Worm (Caenorhabditis elegans) whole organism, late embryonic: Measurements from ENCODE around the gene txt-17.

Experiments used
- C08G9.2 ChIP-seq: sonication (generic microtip); optimal IDR thresholded peaks from 2 replicates; lab custom pipeline; 2016; ENCODE audit warnings: mild to moderate bottlenecking, missing genetic modification characterization, moderate library complexity, missing compliant biosample characterization
- ahr-1 ChIP-seq: sonication (generic microtip); optimal IDR thresholded peaks from 2 replicates; lab custom pipeline; 2016; ENCODE audit warnings: missing genetic modification characterization, missing compliant biosample characterization
- ceh-6 ChIP-seq: fragments of 200-800 bp; sonication (Bioruptor generic); optimal IDR thresholded peaks from 2 replicates; lab custom pipeline; 2018; ENCODE audit warnings: mild to moderate bottlenecking, missing genetic modification characterization, missing compliant biosample characterization
- dve-1 ChIP-seq: sonication (generic microtip); optimal IDR thresholded peaks from 2 replicates; lab custom pipeline; 2017; ENCODE audit warnings: antibody characterized with exemption, mild to moderate bottlenecking, missing genetic modification characterization, missing compliant biosample characterization
- fkh-10 ChIP-seq: fragments of 150-350 bp; optimal IDR thresholded peaks from 2 replicates; lab custom pipeline; 2014; ENCODE audit warnings: missing biosample characterization, missing genetic modification reagents, missing genetic modification characterization
- hlh-8 ChIP-seq: sonication (generic microtip); optimal IDR thresholded peaks from 2 replicates; lab custom pipeline; 2016; ENCODE audit warnings: missing genotype, missing genetic modification characterization, missing compliant biosample characterization
- nhr-11 ChIP-seq: fragments of 150-350 bp; optimal IDR thresholded peaks from 2 replicates; lab custom pipeline; 2014; ENCODE audit warnings: missing biosample characterization, missing genetic modification characterization
- unc-86 ChIP-seq: sonication (generic microtip); optimal IDR thresholded peaks from 2 replicates; lab custom pipeline; 2016; ENCODE audit warnings: missing genetic modification characterization, missing compliant biosample characterization
- zip-5 ChIP-seq: sonication (generic microtip); optimal IDR thresholded peaks from 2 replicates; lab custom pipeline; 2016; ENCODE audit warnings: missing genetic modification characterization, missing compliant biosample characterization

DNA sequence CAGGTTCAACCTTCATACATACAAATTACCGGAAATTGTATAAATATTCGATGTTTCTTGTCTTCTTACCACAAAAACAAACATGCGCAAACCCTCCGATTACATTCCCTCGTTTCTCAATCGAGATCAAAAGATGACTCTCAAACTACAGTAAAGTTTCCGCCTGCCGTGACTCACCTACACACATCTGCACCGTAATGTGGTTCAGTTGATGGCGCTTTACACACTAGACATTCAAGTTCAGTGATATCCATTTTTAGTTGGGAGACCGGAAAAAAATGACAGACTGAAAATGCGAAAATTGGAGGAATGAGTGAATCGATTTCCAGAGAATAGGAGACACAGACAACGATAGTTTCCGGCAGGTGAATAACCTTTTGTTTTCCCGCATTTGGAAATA is 38.3 kb upstream of the txt-17 start, which contains the start of gene nhr-286:
- TF ChIP-seq unc-86 (tag; lab: Kevin White, UChicago) = no peak
- no peak for TF ChIP-seq fkh-10 (GFP tag; lab: Kevin White, UChicago)
- no peak for TF ChIP-seq hlh-8 (tag; lab: Kevin White, UChicago)
- TF ChIP-seq ahr-1 (tag; lab: Kevin White, UChicago) = no peak
- no peak for TF ChIP-seq ceh-6
- no peak for TF ChIP-seq nhr-11
- TF ChIP-seq C08G9.2 (tag; lab: Kevin White, UChicago) = no peak
- TF ChIP-seq dve-1 (tag; lab: Kevin White, UChicago) = no peak
- no peak for TF ChIP-seq zip-5
